Fruit fly (Drosophila melanogaster) whole organism, embryonic: Measurements from ENCODE around the gene CG7656.

Experiments
- Atf6 ChIP-seq: fragments of 200-800 bp; sonication (Bioruptor generic); IDR thresholded peaks from 2 replicates; pipeline ENCODE4 v1.3.6; 2022; ENCODE audit warnings: missing biosample characterization, missing genetic modification characterization
- CG1024 ChIP-seq: fragments of 200-800 bp; sonication (Bioruptor generic); IDR thresholded peaks from 2 replicates; pipeline ENCODE4 v1.3.6; 2022; ENCODE audit warnings: missing biosample characterization, missing genetic modification characterization
- CG10366 ChIP-seq: fragments of 200-800 bp; sonication (Bioruptor generic); IDR thresholded peaks from 2 replicates; pipeline ENCODE4 v1.3.6; 2022; ENCODE audit warnings: missing biosample characterization, missing genetic modification characterization
- CG10565 ChIP-seq: fragments of 200-800 bp; sonication (Bioruptor generic); optimal IDR thresholded peaks from 3 replicates; lab custom pipeline; 2016; ENCODE audit warnings: missing biosample characterization, mild to moderate bottlenecking, missing genetic modification characterization
- CG10654 ChIP-seq: fragments of 200-800 bp; sonication (Bioruptor generic); optimal IDR thresholded peaks from 2 replicates; lab custom pipeline; 2016; ENCODE audit warnings: missing biosample characterization, missing genetic modification characterization
- CG11247 ChIP-seq: fragments of 200-800 bp; sonication (Bioruptor generic); IDR thresholded peaks from 2 replicates; pipeline ENCODE4 v1.3.6; 2022; ENCODE audit warnings: missing biosample characterization, missing genetic modification characterization
- CG11723 ChIP-seq: fragments of 200-800 bp; sonication (Bioruptor generic); optimal IDR thresholded peaks from 2 replicates; lab custom pipeline; 2017; ENCODE audit warnings: missing biosample characterization, mild to moderate bottlenecking, missing genetic modification characterization
- CG12942 ChIP-seq: fragments of 200-800 bp; sonication (Bioruptor generic); optimal IDR thresholded peaks from 3 replicates; lab custom pipeline; 2016; ENCODE audit warnings: missing biosample characterization, missing genetic modification characterization
- CG14441 ChIP-seq: fragments of 200-800 bp; sonication (Bioruptor generic); IDR thresholded peaks from 2 replicates; pipeline ENCODE4 v1.3.6; 2022; ENCODE audit warnings: missing biosample characterization, missing genetic modification characterization
- CG15479 ChIP-seq: fragments of 200-800 bp; sonication (Bioruptor generic); optimal IDR thresholded peaks from 3 replicates; lab custom pipeline; 2019; ENCODE audit warnings: missing biosample characterization, mild to moderate bottlenecking, missing genetic modification characterization, moderate library complexity
- CG1603 ChIP-seq: fragments of 200-800 bp; sonication (Bioruptor generic); optimal IDR thresholded peaks from 2 replicates; lab custom pipeline; 2019; ENCODE audit warnings: missing biosample characterization, mild to moderate bottlenecking, missing genetic modification characterization, moderate library complexity
- CG17385 ChIP-seq: fragments of 200-800 bp; sonication (Bioruptor generic); optimal IDR thresholded peaks from 3 replicates; lab custom pipeline; 2018; ENCODE audit warnings: missing biosample characterization, mild to moderate bottlenecking, missing genetic modification characterization
- CG17912 ChIP-seq: fragments of 200-800 bp; sonication (Bioruptor generic); optimal IDR thresholded peaks from 2 replicates; lab custom pipeline; 2018; ENCODE audit warnings: missing biosample characterization, mild to moderate bottlenecking, missing genetic modification characterization
- CG33557 ChIP-seq: fragments of 200-800 bp; sonication (Bioruptor generic); optimal IDR thresholded peaks from 2 replicates; lab custom pipeline; 2019; ENCODE audit warnings: missing biosample characterization, mild to moderate bottlenecking, missing genetic modification characterization, moderate library complexity
- CG34422 ChIP-seq: fragments of 200-800 bp; sonication (Bioruptor generic); IDR thresholded peaks from 3 replicates; pipeline ENCODE4 v1.3.6; 2022; ENCODE audit warnings: missing biosample characterization, missing genetic modification characterization
- CG4617 ChIP-seq: fragments of 200-800 bp; sonication (Bioruptor generic); optimal IDR thresholded peaks from 3 replicates; lab custom pipeline; 2016; ENCODE audit warnings: missing biosample characterization, missing genetic modification characterization, borderline replicate concordance
- CG5180 ChIP-seq: fragments of 200-800 bp; sonication (Bioruptor generic); optimal IDR thresholded peaks from 3 replicates; lab custom pipeline; 2017; ENCODE audit warnings: missing biosample characterization, missing genetic modification characterization, mild to moderate bottlenecking, moderate library complexity, missing genetic modification reagents
- CG6654 ChIP-seq: fragments of 200-800 bp; sonication (Bioruptor generic); optimal IDR thresholded peaks from 2 replicates; lab custom pipeline; 2017; ENCODE audit warnings: missing biosample characterization, mild to moderate bottlenecking, missing genetic modification characterization
- CG6854 ChIP-seq: fragments of 200-800 bp; sonication (Bioruptor generic); optimal IDR thresholded peaks from 3 replicates; lab custom pipeline; 2017; ENCODE audit warnings: missing biosample characterization, mild to moderate bottlenecking, missing genetic modification characterization
- CG7271 ChIP-seq: fragments of 200-800 bp; sonication (Bioruptor generic); optimal IDR thresholded peaks from 2 replicates; lab custom pipeline; 2018; ENCODE audit warnings: missing biosample characterization, mild to moderate bottlenecking, missing genetic modification characterization, moderate library complexity
- Camta ChIP-seq: fragments of 200-800 bp; sonication (Bioruptor generic); optimal IDR thresholded peaks from 2 replicates; lab custom pipeline; 2016; ENCODE audit warnings: missing biosample characterization, missing genetic modification characterization
- Deaf1 ChIP-seq: fragments of 200-800 bp; optimal IDR thresholded peaks from 3 replicates; lab custom pipeline; 2019; ENCODE audit warnings: missing biosample characterization, mild to moderate bottlenecking, missing genetic modification characterization, moderate library complexity
- Fer2 ChIP-seq: fragments of 200-800 bp; sonication (Bioruptor generic); optimal IDR thresholded peaks from 2 replicates; lab custom pipeline; 2018; ENCODE audit warnings: missing biosample characterization, mild to moderate bottlenecking, missing genetic modification characterization, moderate library complexity
- HLH54F ChIP-seq: fragments of 200-800 bp; sonication (Bioruptor generic); optimal IDR thresholded peaks from 3 replicates; lab custom pipeline; 2016; ENCODE audit warnings: missing biosample characterization, missing genetic modification characterization
- Hr3 ChIP-seq: fragments of 200-800 bp; sonication (Bioruptor generic); optimal IDR thresholded peaks from 3 replicates; lab custom pipeline; 2016; ENCODE audit warnings: missing biosample characterization, missing genetic modification characterization
- MBD-R2 ChIP-seq: fragments of 200-800 bp; sonication (Bioruptor generic); IDR thresholded peaks from 2 replicates; pipeline ENCODE4 v1.3.6; 2022; ENCODE audit warnings: missing biosample characterization, missing genetic modification characterization
- Nf-YA ChIP-seq: fragments of 200-800 bp; sonication (Bioruptor generic); IDR thresholded peaks from 2 replicates; pipeline ENCODE4 v1.3.6; 2022; ENCODE audit warnings: missing biosample characterization, missing genetic modification characterization
- NfI ChIP-seq: fragments of 200-800 bp; sonication (Bioruptor generic); optimal IDR thresholded peaks from 3 replicates; lab custom pipeline; 2018; ENCODE audit warnings: missing biosample characterization, mild to moderate bottlenecking, missing genetic modification characterization, moderate library complexity
- bsh ChIP-seq, 2 experiments: fragments of 200-800 bp; sonication (Bioruptor generic); optimal IDR thresholded peaks; 2 replicates each; lab custom pipeline; 2017 to 2018; ENCODE audit warnings: mild to moderate bottlenecking in 2 of 2, missing biosample characterization in 2 of 2, missing genetic modification characterization in 2 of 2, moderate library complexity in 1 of 2
- chif ChIP-seq, 2 experiments: fragments of 200-800 bp; sonication (Bioruptor generic); optimal IDR thresholded peaks; 3 replicates each; lab custom pipeline; 2016; ENCODE audit warnings: missing biosample characterization in 2 of 2, missing genetic modification characterization in 2 of 2
- ci ChIP-seq: fragments of 200-800 bp; sonication (Bioruptor generic); IDR thresholded peaks from 3 replicates; pipeline ENCODE4 v1.3.6; 2022; ENCODE audit warnings: missing biosample characterization, missing genetic modification characterization
- danr ChIP-seq: fragments of 200-800 bp; sonication (Bioruptor generic); IDR thresholded peaks from 2 replicates; pipeline ENCODE4 v1.3.6; 2022; ENCODE audit warnings: missing biosample characterization, missing genetic modification characterization
- eyg ChIP-seq: fragments of 200-800 bp; sonication (Bioruptor generic); optimal IDR thresholded peaks from 3 replicates; lab custom pipeline; 2016; ENCODE audit warnings: missing biosample characterization, missing genetic modification characterization
- fu2 ChIP-seq: fragments of 200-800 bp; sonication (Bioruptor generic); optimal IDR thresholded peaks from 2 replicates; lab custom pipeline; 2016; ENCODE audit warnings: missing biosample characterization, missing genetic modification characterization
- lov ChIP-seq, 2 experiments: fragments of 200-800 bp in 1 of 2; fragments of >200 bp in 1 of 2; sonication (Bioruptor generic) in 1 of 2; IDR thresholded peaks in 1 of 2; optimal IDR thresholded peaks in 1 of 2; 2 replicates in 1 of 2; 3 replicates in 1 of 2; pipeline versions ENCODE4 v1.3.6 to Lab custom; 2017 to 2022; ENCODE audit warnings: missing biosample characterization in 1 of 2, missing genetic modification characterization in 1 of 2
- nerfin-2 ChIP-seq: fragments of 200-800 bp; sonication (Bioruptor generic); IDR thresholded peaks from 2 replicates; pipeline ENCODE4 v1.3.6; 2022; ENCODE audit warnings: missing biosample characterization, missing genetic modification characterization; ENCODE audit not compliant: partially characterized antibody
- nmo ChIP-seq: fragments of 200-800 bp; sonication (Bioruptor generic); optimal IDR thresholded peaks from 2 replicates; lab custom pipeline; 2018; ENCODE audit warnings: missing biosample characterization, mild to moderate bottlenecking, missing genetic modification characterization, moderate library complexity
- nom ChIP-seq: fragments of 200-800 bp; sonication (Bioruptor generic); optimal IDR thresholded peaks from 2 replicates; lab custom pipeline; 2017; ENCODE audit warnings: missing biosample characterization, missing genetic modification characterization, mild to moderate bottlenecking, moderate library complexity, missing genetic modification reagents
- org-1 ChIP-seq: fragments of 200-800 bp; sonication (Bioruptor generic); optimal IDR thresholded peaks from 2 replicates; lab custom pipeline; 2017; ENCODE audit warnings: missing biosample characterization, missing genetic modification characterization
- p53 ChIP-seq: fragments of 200-800 bp; sonication (Bioruptor generic); optimal IDR thresholded peaks from 2 replicates; lab custom pipeline; 2016; ENCODE audit warnings: missing biosample characterization, missing genetic modification characterization
- run ChIP-seq: fragments of 200-800 bp; sonication (Bioruptor generic); optimal IDR thresholded peaks from 3 replicates; lab custom pipeline; 2018; ENCODE audit warnings: missing biosample characterization, mild to moderate bottlenecking, missing genetic modification characterization
- schlank ChIP-seq: fragments of 200-800 bp; sonication (Bioruptor generic); optimal IDR thresholded peaks from 2 replicates; lab custom pipeline; 2018; ENCODE audit warnings: missing biosample characterization, mild to moderate bottlenecking, missing genetic modification characterization
- seq ChIP-seq: fragments of 200-800 bp; sonication (Bioruptor generic); IDR thresholded peaks from 2 replicates; pipeline ENCODE4 v1.3.6; 2022; ENCODE audit warnings: missing biosample characterization, missing genetic modification characterization
- slp2 ChIP-seq: fragments of 200-800 bp; sonication (Bioruptor generic); optimal IDR thresholded peaks from 2 replicates; lab custom pipeline; 2016; ENCODE audit warnings: missing biosample characterization, missing genetic modification characterization
- sr ChIP-seq: fragments of 200-800 bp; sonication (Bioruptor generic); IDR thresholded peaks from 3 replicates; pipeline ENCODE4 v1.3.6; 2022; ENCODE audit warnings: missing biosample characterization, missing genetic modification characterization
- tap ChIP-seq: fragments of 200-800 bp; optimal IDR thresholded peaks from 3 replicates; lab custom pipeline; 2019; ENCODE audit warnings: missing biosample characterization, mild to moderate bottlenecking, missing genetic modification characterization, moderate library complexity
- tll ChIP-seq, 2 experiments: fragments of 200-800 bp in 1 of 2; fragments of >200 bp in 1 of 2; sonication (Bioruptor generic) in 1 of 2; optimal IDR thresholded peaks; 2 replicates each; lab custom pipeline; 2017 to 2019; ENCODE audit warnings: missing biosample characterization in 2 of 2, missing genetic modification characterization in 2 of 2, mild to moderate bottlenecking in 1 of 2, moderate library complexity in 1 of 2
- yki ChIP-seq: fragments of >200 bp; optimal IDR thresholded peaks from 3 replicates; lab custom pipeline; 2018
- z ChIP-seq: fragments of 200-800 bp; sonication (Bioruptor generic); IDR thresholded peaks from 3 replicates; pipeline ENCODE4 v1.3.6; 2022; ENCODE audit warnings: missing biosample characterization, missing genetic modification characterization

The CG7656 gene

DNA sequence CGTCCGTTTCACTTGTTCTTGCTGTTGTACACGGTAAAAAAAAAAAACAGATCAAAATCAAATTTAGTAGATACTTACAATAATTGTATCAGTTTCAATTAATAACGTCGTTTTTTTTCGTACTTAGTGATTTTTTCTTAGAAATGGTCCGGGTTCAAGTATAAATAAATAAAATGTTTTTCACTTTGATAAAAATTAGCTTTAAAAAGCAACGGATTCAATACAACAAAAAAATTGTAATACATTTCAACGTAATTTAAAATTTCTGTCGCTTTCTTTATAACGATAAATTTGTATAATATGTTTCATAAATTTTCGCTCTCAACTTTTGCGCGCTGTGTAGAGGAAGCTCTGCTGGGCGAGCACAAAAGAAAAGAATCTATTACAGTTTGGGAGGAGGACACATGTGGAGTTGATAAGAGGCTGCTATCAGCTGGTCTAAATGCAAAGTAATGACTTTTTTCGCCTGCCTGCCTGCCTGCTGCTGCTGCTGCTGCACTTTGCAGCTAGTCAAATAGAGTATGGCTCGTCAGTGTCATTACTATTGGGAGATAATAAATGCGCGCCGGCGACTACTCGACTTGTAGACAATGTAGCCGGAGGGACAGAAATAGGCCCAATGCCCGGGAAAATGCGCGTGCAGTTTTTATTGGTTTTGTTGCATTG lies 49.9 kb downstream of the CG7656 start (continued):
- TF ChIP-seq CG7271 (tag; lab: Kevin White, UChicago) (no peak), nerfin-2 (GFP tag; lab: Robert Waterston, UW) (no peak), slp2 (GFP tag; lab: Kevin White, UChicago) (peak; percentile 32), CG14441 (0 out of 2 replicates have a peak, but pooled peaks have one; percentile 41), CG12942 (GFP tag; lab: Kevin White, UChicago) (peak; percentile 24), ci (GFP tag; lab: Robert Waterston, UW) (no peak), eyg (no peak), org-1 (peak; percentile 66), HLH54F (GFP tag; lab: Kevin White, UChicago) (peak; percentile 10), CG10654 (GFP tag; lab: Kevin White, UChicago) (peak; percentile 33), CG6654 (peak; percentile 19), chif (GFP tag; optimal IDR thresholded peaks at IDR 0.05; lab: Kevin White, UChicago) (peak; percentile 59 to 70), CG5180 (GFP tag; lab: Kevin White, UChicago) (peak; percentile 55), CG11723 (GFP tag; lab: Kevin White, UChicago) (peak; percentile 15), CG33557 (peak; percentile 46), Deaf1 (tag; lab: Kevin White, UChicago) (peak; percentile 31), z (no peak), tll (GFP tag; optimal IDR thresholded peaks at IDR 0.05; lab: Kevin White, UChicago) (peak in 1 of 2 experiments; percentile 77), CG1024 (0 out of 2 replicates have a peak, but pooled peaks have one; percentile 17), Hr3 (GFP tag; lab: Kevin White, UChicago) (peak; percentile 66), Fer2 (tag; lab: Kevin White, UChicago) (no peak), nmo (GFP tag; lab: Kevin White, UChicago) (peak; percentile 88), tap (tag; lab: Kevin White, UChicago) (peak; percentile 33), MBD-R2 (GFP tag; lab: Robert Waterston, UW) (no peak), fu2 (GFP tag; lab: Kevin White, UChicago) (peak; percentile 16), CG17912 (no peak), CG1603 (no peak), CG4617 (no peak), run (tag; lab: Kevin White, UChicago) (peak; percentile 3), Camta (GFP tag; lab: Kevin White, UChicago) (peak; percentile 35), NfI (peak; percentile 32), Atf6 (GFP tag; lab: Robert Waterston, UW) (no peak; the same call in 1 of the 2 replicates), seq (GFP tag; lab: Robert Waterston, UW) (peak; percentile 62), danr (GFP tag; lab: Robert Waterston, UW) (no peak), CG10366 (GFP tag; lab: Robert Waterston, UW) (peak; percentile 35; the same call in 1 of the 2 replicates), p53 (GFP tag; lab: Kevin White, UChicago) (no peak), CG10565 (no peak), CG6854 (peak; percentile 54), lov (optimal IDR thresholded peaks at IDR 0.05; lab: Kevin White, UChicago) (no peak), lov (GFP tag; IDR thresholded peaks at IDR 0.05; lab: Robert Waterston, UW) (no peak), schlank (tag; lab: Kevin White, UChicago) (no peak), nom (GFP tag; lab: Kevin White, UChicago) (no peak), bsh (GFP tag; optimal IDR thresholded peaks at IDR 0.05; lab: Kevin White, UChicago) (peak in 1 of 2 experiments; percentile 80), CG34422 (GFP tag; lab: Robert Waterston, UW) (no peak), CG17385 (GFP tag; lab: Kevin White, UChicago) (peak; percentile 63), CG15479 (GFP tag; lab: Kevin White, UChicago) (peak; percentile 96), Nf-YA (no peak), sr (no peak), CG11247 (no peak), yki (lab: Kevin White, UChicago) (no peak)
